Worm (Caenorhabditis elegans): ENCODE data around the gene F28B1.9.

ce11 chrV:17077889-17078288, 16.2 kb downstream of the F28B1.9 start, which contains the start of gene T05E12.3:
- TF ChIP-seq scrt-1 (GFP tag; IDR thresholded peaks at IDR 0.05) (no peak), ama-1 (optimal IDR thresholded peaks at IDR 0.05) (no peak)
